Worm (Caenorhabditis elegans): Measurements from ENCODE around the gene C46A5.1.

- TF ChIP-seq tra-4 (tag; optimal IDR thresholded peaks at IDR 0.05) (no peak), ama-1 (optimal IDR thresholded peaks at IDR 0.05) (no peak), ceh-36 (tag; optimal IDR thresholded peaks at IDR 0.05) (no peak), sea-1 (GFP tag; conservative IDR thresholded peaks at IDR 0.05) (no peak), B0310.2 (tag; optimal IDR thresholded peaks at IDR 0.05) (no peak), flt-1 (GFP tag; IDR thresholded peaks at IDR 0.05) (no peak)
Observed at ce11 chrIV:7727258-7727657, 36.5 kb upstream of the C46A5.1 start.

All from whole organism, early embryonic.